Worm (Caenorhabditis elegans): ENCODE data around the gene nhr-268.

The nhr-268 gene

ce11 chrV:15732209-15732608 is 42.2 kb downstream of the nhr-268 start, which contains the start of gene str-38:
str-38 (minus strand) TSS chrV:15732309.
- TF ChIP-seq ceh-83 (GFP tag; optimal IDR thresholded peaks at IDR 0.05) = no peak
- no peak for TF ChIP-seq sem-2 (GFP tag; optimal IDR thresholded peaks at IDR 0.05)
- TF ChIP-seq nhr-2 (tag; optimal IDR thresholded peaks at IDR 0.05) = no peak
- TF ChIP-seq tbx-8 (GFP tag; optimal IDR thresholded peaks at IDR 0.05) = no peak
- TF ChIP-seq mep-1 (tag; optimal IDR thresholded peaks at IDR 0.05) = no peak
- no peak for TF ChIP-seq flh-1 (GFP tag; optimal IDR thresholded peaks at IDR 0.05)

DNA sequence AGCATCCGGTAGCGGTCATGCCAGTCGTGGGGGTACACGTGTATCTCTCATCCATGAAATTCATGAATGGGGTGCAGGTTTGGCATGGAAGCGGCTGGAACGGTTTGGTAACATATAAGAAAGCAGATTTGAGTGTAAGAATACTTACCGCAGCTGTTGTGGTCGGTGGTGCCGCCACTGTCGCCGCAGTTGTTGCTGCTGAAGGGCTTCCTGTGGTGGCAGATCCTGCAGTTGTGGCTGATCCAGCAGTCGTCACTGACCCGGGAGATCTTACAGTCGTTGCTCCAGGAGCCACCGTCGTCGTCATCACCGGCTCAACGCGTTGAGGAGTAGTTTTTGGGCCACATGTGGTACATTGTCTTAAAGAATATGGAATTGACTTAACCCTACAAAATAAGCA is 43.0 kb downstream of the nhr-268 start:
- TF ChIP-seq lin-13 (tag; optimal IDR thresholded peaks at IDR 0.05) = no peak
- TF ChIP-seq ceh-39 (tag; optimal IDR thresholded peaks at IDR 0.05) = no peak
- TF ChIP-seq nhr-12 (tag; optimal IDR thresholded peaks at IDR 0.05) = no peak
- no peak for TF ChIP-seq mep-1 (tag; optimal IDR thresholded peaks at IDR 0.05)
- no peak for TF ChIP-seq unc-39 (tag; optimal IDR thresholded peaks at IDR 0.05)
- no peak for TF ChIP-seq sptf-1 (tag; optimal IDR thresholded peaks at IDR 0.05)
- no peak for TF ChIP-seq ceh-83 (GFP tag; optimal IDR thresholded peaks at IDR 0.05)
- TF ChIP-seq elt-3 (tag; optimal IDR thresholded peaks at IDR 0.05) = no peak
- TF ChIP-seq flh-1 (GFP tag; optimal IDR thresholded peaks at IDR 0.05) = no peak
- no peak for TF ChIP-seq M03D4.4 (tag; optimal IDR thresholded peaks at IDR 0.05)

DNA sequence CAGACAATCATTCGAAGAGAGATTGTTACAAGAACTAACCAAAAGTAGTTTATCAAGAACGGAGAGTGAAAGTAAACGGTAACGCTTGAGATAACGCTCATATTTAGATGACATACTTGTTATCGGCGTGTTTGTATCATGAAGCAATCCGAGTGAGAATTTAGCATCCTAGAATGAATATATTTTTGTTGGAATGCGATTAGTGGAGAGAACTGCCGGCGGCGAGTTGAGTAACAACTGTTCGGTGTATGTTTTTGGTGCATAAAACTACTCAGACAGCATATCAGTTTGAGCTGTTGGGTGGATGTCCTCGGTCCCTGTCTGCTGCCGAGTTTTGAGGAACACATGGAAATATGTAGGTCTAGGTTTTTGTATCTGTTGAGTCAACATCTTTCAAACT is 43.5 kb downstream of the nhr-268 start, which contains the start of gene T23D5.3:
Gene T23D5.3, minus strand, starts transcription at position 101 of the 400 bp plus-strand sequence.
- TF ChIP-seq ceh-39 (tag; optimal IDR thresholded peaks at IDR 0.05) = no peak
- no peak for TF ChIP-seq nhr-12 (tag; optimal IDR thresholded peaks at IDR 0.05)
- TF ChIP-seq nhr-237 (tag; optimal IDR thresholded peaks at IDR 0.05) = no peak
- no peak for TF ChIP-seq unc-39 (tag; optimal IDR thresholded peaks at IDR 0.05)
- TF ChIP-seq lin-32 (GFP tag; optimal IDR thresholded peaks at IDR 0.05) = no peak
- no peak for TF ChIP-seq lsy-2 (tag; optimal IDR thresholded peaks at IDR 0.05)
- TF ChIP-seq snpc-4 (tag; optimal IDR thresholded peaks at IDR 0.05) = no peak
- TF ChIP-seq cnd-1 (tag; optimal IDR thresholded peaks at IDR 0.05) = no peak
- no peak for TF ChIP-seq bed-3 (GFP tag; optimal IDR thresholded peaks at IDR 0.05)
- TF ChIP-seq zip-8 (tag; optimal IDR thresholded peaks at IDR 0.05) = no peak
- TF ChIP-seq unc-62 (GFP tag; optimal IDR thresholded peaks at IDR 0.05) = no peak
- TF ChIP-seq hlh-1 (tag; optimal IDR thresholded peaks at IDR 0.05) = no peak
- no peak for TF ChIP-seq ceh-83 (GFP tag; optimal IDR thresholded peaks at IDR 0.05)

ce11 chrV:15735720-15736119 is 45.7 kb downstream of the nhr-268 start, which contains the start of gene str-27:
str-27 (minus strand) TSS chrV:15735820.
- no peak for TF ChIP-seq unc-120 (tag; optimal IDR thresholded peaks at IDR 0.05; ENCODE audit: poor library complexity, severe bottlenecking)
- TF ChIP-seq ceh-39 (tag; optimal IDR thresholded peaks at IDR 0.05) = no peak
